Fruit fly (Drosophila melanogaster): Measurements from ENCODE around the gene FucT6.
A peak's percentile ranks its signal among the peaks of the same experiment; 100 is the strongest.

FucT6 gene

DNA sequence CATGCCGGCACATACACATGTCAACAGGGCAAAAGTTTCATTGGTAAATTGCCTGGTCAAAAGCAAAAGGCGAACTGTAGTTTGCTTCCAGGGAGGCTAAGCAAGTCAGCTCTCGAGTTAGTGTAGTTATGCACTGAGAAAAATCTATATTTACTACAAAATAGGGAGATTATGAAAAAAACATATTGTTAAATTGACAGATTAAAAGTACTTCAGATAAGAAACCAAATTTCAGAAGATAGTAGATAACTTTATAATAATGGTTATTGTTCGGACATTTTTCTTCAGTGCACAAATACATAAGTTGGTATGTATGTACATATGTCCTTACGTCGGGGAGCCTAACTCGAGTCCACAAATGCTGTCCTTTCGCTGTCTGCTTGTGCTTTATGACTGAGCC, 52.6 kb downstream of the FucT6 start (continued):
- TF ChIP-seq CG6254 (GFP tag; optimal IDR thresholded peaks at IDR 0.05): peak; percentile 19
- TF ChIP-seq chinmo (GFP tag; IDR thresholded peaks at IDR 0.05; ENCODE audit: partially characterized antibody): no peak
- TF ChIP-seq CG6272 (GFP tag; IDR thresholded peaks at IDR 0.05): 0 out of 2 replicates have a peak, but pooled peaks have one; percentile 16
- TF ChIP-seq Aef1 (GFP tag; IDR thresholded peaks at IDR 0.05): peak; percentile 46
- TF ChIP-seq C15 (GFP tag; IDR thresholded peaks at IDR 0.05): no peak
- peak; percentile 10 for TF ChIP-seq CG1792 (GFP tag; optimal IDR thresholded peaks at IDR 0.05)
- no peak for TF ChIP-seq CG11247 (GFP tag; IDR thresholded peaks at IDR 0.05)
- no peak for TF ChIP-seq CG15073 (GFP tag; optimal IDR thresholded peaks at IDR 0.05)
- TF ChIP-seq bcd (GFP tag; optimal IDR thresholded peaks at IDR 0.05): peak; percentile 51
- no peak for TF ChIP-seq sim (GFP tag; IDR thresholded peaks at IDR 0.05)
- peak; percentile 75 for TF ChIP-seq CG11504 (tag; optimal IDR thresholded peaks at IDR 0.05)
- TF ChIP-seq CG6854 (GFP tag; optimal IDR thresholded peaks at IDR 0.05): peak; percentile 32
- peak; percentile 67 for TF ChIP-seq CG32532 (GFP tag; IDR thresholded peaks at IDR 0.05)
- TF ChIP-seq Ada2b (GFP tag; IDR thresholded peaks at IDR 0.05): peak; percentile 53
- TF ChIP-seq tx (GFP tag; optimal IDR thresholded peaks at IDR 0.05): peak; percentile 28
- peak; percentile 42 for TF ChIP-seq CG6689 (GFP tag; IDR thresholded peaks at IDR 0.05)
- peak; percentile 44 for TF ChIP-seq CG10654 (GFP tag; optimal IDR thresholded peaks at IDR 0.05)
- peak; percentile 52; the same call in 1 of the 3 replicates for TF ChIP-seq ci (GFP tag; IDR thresholded peaks at IDR 0.05)
- peak; percentile 60 for TF ChIP-seq D19A (tag; optimal IDR thresholded peaks at IDR 0.05)
- TF ChIP-seq hb (GFP tag; IDR thresholded peaks at IDR 0.05; ENCODE audit: partially characterized antibody): no peak
- TF ChIP-seq CG12219 (GFP tag; optimal IDR thresholded peaks at IDR 0.05): peak; percentile 31
- TF ChIP-seq CG16815 (GFP tag; optimal IDR thresholded peaks at IDR 0.05): peak; percentile 21
- no peak for TF ChIP-seq da (GFP tag; optimal IDR thresholded peaks at IDR 0.05)
- no peak for TF ChIP-seq fru (optimal IDR thresholded peaks at IDR 0.05)
- TF ChIP-seq CG7556 (GFP tag; optimal IDR thresholded peaks at IDR 0.05): peak; percentile 76
- peak; percentile 72 for TF ChIP-seq row (GFP tag; IDR thresholded peaks at IDR 0.05)
- TF ChIP-seq CG12744 (GFP tag; optimal IDR thresholded peaks at IDR 0.05): peak; percentile 49
- TF ChIP-seq amos (GFP tag; IDR thresholded peaks at IDR 0.05; ENCODE audit: partially characterized antibody): no peak
- TF ChIP-seq GATAe (GFP tag; conservative IDR thresholded peaks at IDR 0.05): no peak
- no peak for TF ChIP-seq Stat92E (GFP tag; optimal IDR thresholded peaks at IDR 0.05)
- peak; percentile 22 for TF ChIP-seq zf30C (GFP tag; optimal IDR thresholded peaks at IDR 0.05)
- TF ChIP-seq CG17361 (GFP tag; IDR thresholded peaks at IDR 0.05): peak; percentile 67
- peak; percentile 30 for TF ChIP-seq jumu (GFP tag; optimal IDR thresholded peaks at IDR 0.05)
- peak; percentile 65 for TF ChIP-seq CG10979 (tag; optimal IDR thresholded peaks at IDR 0.05)
- TF ChIP-seq grau (tag; optimal IDR thresholded peaks at IDR 0.05): peak; percentile 71
- peak; percentile 10 for TF ChIP-seq Hr3 (GFP tag; optimal IDR thresholded peaks at IDR 0.05)
- no peak for TF ChIP-seq dati (GFP tag; IDR thresholded peaks at IDR 0.05)
- TF ChIP-seq CG10959 (GFP tag; IDR thresholded peaks at IDR 0.05): 0 out of 2 replicates have a peak, but pooled peaks have one; percentile 30
- TF ChIP-seq abd-A (tag; optimal IDR thresholded peaks at IDR 0.05): peak; percentile 23
- TF ChIP-seq gcm (GFP tag; optimal IDR thresholded peaks at IDR 0.05): peak; percentile 27
- TF ChIP-seq CG2116 (GFP tag; optimal IDR thresholded peaks at IDR 0.05): no peak
- TF ChIP-seq CG2875 (GFP tag; optimal IDR thresholded peaks at IDR 0.05): peak; percentile 18
- peak; percentile 15 for TF ChIP-seq CG3407 (GFP tag; optimal IDR thresholded peaks at IDR 0.05)
- TF ChIP-seq PHDP (tag; optimal IDR thresholded peaks at IDR 0.05): peak; percentile 72
- TF ChIP-seq NFAT (GFP tag; IDR thresholded peaks at IDR 0.05): no peak
- TF ChIP-seq dmrt99B (tag; optimal IDR thresholded peaks at IDR 0.05): peak; percentile 78
- peak; percentile 31; the same call in 1 of the 2 replicates for TF ChIP-seq CG7372 (GFP tag; IDR thresholded peaks at IDR 0.05)
- TF ChIP-seq dimm (GFP tag; IDR thresholded peaks at IDR 0.05): no peak
- peak; percentile 43 for TF ChIP-seq CG14710 (tag; optimal IDR thresholded peaks at IDR 0.05)
- peak; percentile 66 for TF ChIP-seq phol (tag; optimal IDR thresholded peaks at IDR 0.05)
- no peak for TF ChIP-seq D (optimal IDR thresholded peaks at IDR 0.05)
- peak; percentile 9 for TF ChIP-seq D (GFP tag; optimal IDR thresholded peaks at IDR 0.05)

Data from whole organism, embryonic.